Worm (Caenorhabditis elegans) whole organism, L4 larva: ENCODE data around the gene F18A12.7.

Experiments
- aly-2 ChIP-seq: sonication (generic microtip); optimal IDR thresholded peaks from 2 replicates; lab custom pipeline; 2018; ENCODE audit warnings: missing biosample characterization, missing genetic modification characterization
- ama-1 ChIP-seq: fragments of 150-350 bp; optimal IDR thresholded peaks from 2 replicates; lab custom pipeline; 2014; ENCODE audit warnings: inconsistent platforms, mixed read lengths
- ceh-28 ChIP-seq: fragments of 150-350 bp; optimal IDR thresholded peaks from 2 replicates; lab custom pipeline; 2014; ENCODE audit warnings: missing biosample characterization, missing genetic modification reagents, missing genetic modification characterization
- dmd-6 ChIP-seq: fragments of 200-800 bp; sonication (Bioruptor generic); IDR thresholded peaks from 2 replicates; pipeline ENCODE4 v1.3.6; 2022; ENCODE audit warnings: missing genetic modification reagents, missing genetic modification characterization, missing compliant biosample characterization
- fos-1 ChIP-seq: fragments of 150-350 bp; optimal IDR thresholded peaks from 2 replicates; lab custom pipeline; 2014; ENCODE audit warnings: missing biosample characterization, missing genetic modification characterization
- mep-1 ChIP-seq: fragments of 150-350 bp; sonication (generic microtip); optimal IDR thresholded peaks from 3 replicates; lab custom pipeline; 2014; ENCODE audit warnings: missing biosample characterization, missing genetic modification characterization
- nhr-25 ChIP-seq: sonication (generic microtip); optimal IDR thresholded peaks from 2 replicates; lab custom pipeline; 2017; ENCODE audit warnings: missing genetic modification characterization, mild to moderate bottlenecking, missing compliant biosample characterization, antibody characterized with exemption, moderate library complexity, borderline replicate concordance; ENCODE audit not compliant: insufficient read depth
- nhr-28 ChIP-seq: fragments of 150-350 bp; optimal IDR thresholded peaks from 2 replicates; lab custom pipeline; 2014; ENCODE audit warnings: missing biosample characterization, missing genetic modification characterization
- nhr-77 ChIP-seq: fragments of 150-350 bp; optimal IDR thresholded peaks from 2 replicates; lab custom pipeline; 2014; ENCODE audit warnings: missing biosample characterization, missing genetic modification characterization
- unc-62 ChIP-seq, 3 experiments: fragments of 150-350 bp in 1 of 3; sonication (generic microtip); optimal IDR thresholded peaks in 2 of 3; peaks in 1 of 3; 1 replicate in 1 of 3; 2 replicates in 2 of 3; lab custom pipeline; 2014 to 2017; ENCODE audit warnings: missing biosample characterization in 3 of 3, missing genetic modification characterization in 3 of 3, missing genetic modification reagents in 3 of 3, missing genotype in 1 of 3

- no peak for TF ChIP-seq ama-1 (lab: Kevin White, UChicago)
- TF ChIP-seq unc-62 (GFP tag; optimal IDR thresholded peaks at IDR 0.05 in 1 of 2; lab: Kevin White, UChicago), result no peak
- no peak for TF ChIP-seq unc-62 (tag; optimal IDR thresholded peaks at IDR 0.05; lab: Kevin White, UChicago)
- TF ChIP-seq aly-2 (tag; lab: Kevin White, UChicago), result no peak
- TF ChIP-seq ceh-28 (tag; lab: Kevin White, UChicago), result no peak
- no peak for TF ChIP-seq mep-1 (tag; lab: Kevin White, UChicago)
- TF ChIP-seq nhr-28, result no peak
- TF ChIP-seq fos-1 (tag; lab: Kevin White, UChicago), result no peak
- TF ChIP-seq nhr-77 (tag; lab: Kevin White, UChicago), result no peak
- no peak for TF ChIP-seq dmd-6 (GFP tag; lab: Robert Waterston, UW)
- no peak for TF ChIP-seq nhr-25 (tag; lab: Kevin White, UChicago)
Observed at ce11 chrII:3376789-3377188, 37.5 kb downstream of the F18A12.7 start, which contains the start of gene bath-9.
